Fruit fly (Drosophila melanogaster) whole organism, wandering third instar larva: ENCODE data around the gene CG31279.

Experiments
- CG9705 ChIP-seq: fragments of 200-800 bp; sonication (Bioruptor generic); optimal IDR thresholded peaks from 2 replicates; lab custom pipeline; 2018; ENCODE audit warnings: missing biosample characterization, mild to moderate bottlenecking, missing genetic modification characterization
- Hnf4 ChIP-seq: fragments of 200-800 bp; sonication (Bioruptor generic); optimal IDR thresholded peaks from 2 replicates; lab custom pipeline; 2016; ENCODE audit warnings: missing biosample characterization, mild to moderate bottlenecking, missing genetic modification characterization
- Hr83 ChIP-seq: fragments of 200-300 bp; sonication (Bioruptor generic); optimal IDR thresholded peaks from 2 replicates; lab custom pipeline; 2016; ENCODE audit warnings: missing biosample characterization, mild to moderate bottlenecking, missing genetic modification characterization, moderate library complexity; ENCODE audit not compliant: poor library complexity, severe bottlenecking
- OdsH ChIP-seq: fragments of 200-800 bp; sonication (Bioruptor generic); optimal IDR thresholded peaks from 2 replicates; lab custom pipeline; 2016; ENCODE audit warnings: missing biosample characterization, mild to moderate bottlenecking, missing genetic modification characterization
- br ChIP-seq: fragments of 200-800 bp; sonication (Bioruptor generic); optimal IDR thresholded peaks from 2 replicates; lab custom pipeline; 2016; ENCODE audit warnings: missing biosample characterization, missing genetic modification characterization
- dl ChIP-seq, 2 experiments: fragments of 175-275, 200-275 bp in 1 of 2; fragments of 200-275 bp in 1 of 2; sonication (Bioruptor generic); optimal IDR thresholded peaks; lab custom pipeline; 2018; ENCODE audit warnings: mild to moderate bottlenecking in 2 of 2, missing biosample characterization in 2 of 2, missing genetic modification characterization in 2 of 2, moderate library complexity in 2 of 2; ENCODE audit not compliant: partially characterized antibody in 2 of 2, insufficient read depth in 1 of 2
- foxo ChIP-seq, 2 experiments: fragments of 200-800 bp; sonication (Bioruptor generic); optimal IDR thresholded peaks; 2 replicates in 1 of 2; 3 replicates in 1 of 2; lab custom pipeline; 2016 to 2017; ENCODE audit warnings: missing biosample characterization in 2 of 2, missing genetic modification characterization in 2 of 2
- h ChIP-seq: fragments of 200-800 bp; sonication (Bioruptor generic); optimal IDR thresholded peaks from 3 replicates; lab custom pipeline; 2016; ENCODE audit warnings: missing biosample characterization, mild to moderate bottlenecking, missing genetic modification characterization

dm6 chr3R:16469501-16470263 lies 39.2 kb downstream of the CG31279 start, which contains the start of the genes CG42232 and CSN5:
- peak; percentile 58 for TF ChIP-seq Hr83 (GFP tag; lab: Kevin White, UChicago)
- TF ChIP-seq CG9705 (GFP tag; lab: Kevin White, UChicago): peak; percentile 44
- TF ChIP-seq dl (GFP tag; optimal IDR thresholded peaks at IDR 0.05; lab: Kevin White, UChicago; ENCODE audit: insufficient read depth in 1 of 2, partially characterized antibody in 2 of 2): no peak
- TF ChIP-seq br (GFP tag; lab: Kevin White, UChicago): no peak
- no peak for TF ChIP-seq foxo (GFP tag; optimal IDR thresholded peaks at IDR 0.05; lab: Kevin White, UChicago)
- no peak for TF ChIP-seq OdsH (GFP tag; lab: Kevin White, UChicago)
- TF ChIP-seq h (GFP tag; lab: Kevin White, UChicago): no peak
- TF ChIP-seq Hnf4 (GFP tag; lab: Kevin White, UChicago): no peak
